Worm (Caenorhabditis elegans) whole organism, L4 larva: ENCODE measurements around the gene etc-1.

ENCODE experiments used
- F26F4.8 ChIP-seq: fragments of 200-800 bp; sonication (Bioruptor generic); conservative IDR thresholded peaks from 2 replicates; pipeline ENCODE4 v1.3.6; 2022; ENCODE audit warnings: missing genetic modification characterization, missing compliant biosample characterization
- T20F7.1 ChIP-seq: fragments of 200-800 bp; sonication (Bioruptor generic); optimal IDR thresholded peaks from 2 replicates; lab custom pipeline; 2018; ENCODE audit warnings: mild to moderate bottlenecking, missing genetic modification characterization, missing compliant biosample characterization
- Y5F2A.4 ChIP-seq: fragments of 200-800 bp; sonication (Bioruptor generic); optimal IDR thresholded peaks from 2 replicates; lab custom pipeline; 2018; ENCODE audit warnings: mild to moderate bottlenecking, missing genetic modification characterization, missing compliant biosample characterization
- ama-1 ChIP-seq: fragments of 150-350 bp; optimal IDR thresholded peaks from 2 replicates; lab custom pipeline; 2014; ENCODE audit warnings: inconsistent platforms, mixed read lengths
- attf-4 ChIP-seq: sonication (generic microtip); optimal IDR thresholded peaks from 3 replicates; lab custom pipeline; 2017; ENCODE audit warnings: missing biosample characterization, missing genetic modification characterization
- cey-2 ChIP-seq: sonication (generic microtip); optimal IDR thresholded peaks from 3 replicates; lab custom pipeline; 2017; ENCODE audit warnings: missing genetic modification characterization, mild to moderate bottlenecking, missing compliant biosample characterization, antibody characterized with exemption, borderline replicate concordance; ENCODE audit not compliant: insufficient read depth
- ctbp-1 ChIP-seq: fragments of 200-800 bp; sonication (Bioruptor generic); IDR thresholded peaks from 2 replicates; pipeline ENCODE4 v1.3.6; 2022; ENCODE audit warnings: missing genetic modification reagents, missing genetic modification characterization, missing compliant biosample characterization
- daf-19 ChIP-seq: fragments of 200-800 bp; sonication (Bioruptor generic); conservative IDR thresholded peaks from 2 replicates; pipeline ENCODE4 v1.3.6; 2022; ENCODE audit warnings: missing genetic modification characterization, missing compliant biosample characterization
- daf-8 ChIP-seq: fragments of 200-800 bp; sonication (Bioruptor generic); IDR thresholded peaks from 2 replicates; pipeline ENCODE4 v1.3.6; 2022; ENCODE audit warnings: missing genetic modification characterization, missing compliant biosample characterization
- fos-1 ChIP-seq: fragments of 150-350 bp; optimal IDR thresholded peaks from 2 replicates; lab custom pipeline; 2014; ENCODE audit warnings: missing biosample characterization, missing genetic modification characterization
- hmg-1.1 ChIP-seq: fragments of 200-800 bp; sonication (Bioruptor generic); IDR thresholded peaks from 2 replicates; pipeline ENCODE4 v1.3.6; 2022; ENCODE audit warnings: missing genetic modification reagents, missing genetic modification characterization, missing compliant biosample characterization
- lim-7 ChIP-seq: fragments of 200-800 bp; sonication (Bioruptor generic); IDR thresholded peaks from 2 replicates; pipeline ENCODE4 v1.3.6; 2022; ENCODE audit warnings: missing genetic modification characterization, missing compliant biosample characterization
- lin-13 ChIP-seq: fragments of 150-350 bp; optimal IDR thresholded peaks from 2 replicates; lab custom pipeline; 2014; ENCODE audit warnings: missing biosample characterization, missing genetic modification reagents, missing genetic modification characterization
- lin-15B ChIP-seq: fragments of 150-350 bp; sonication (generic microtip); optimal IDR thresholded peaks from 3 replicates; lab custom pipeline; 2014; ENCODE audit warnings: missing biosample characterization, missing genetic modification characterization
- madf-5 ChIP-seq, 2 experiments: fragments of 200-800 bp; sonication (Bioruptor generic); IDR thresholded peaks; 2 replicates each; pipeline ENCODE4 v1.3.6; 2022; ENCODE audit warnings: missing compliant biosample characterization in 2 of 2, missing genetic modification characterization in 2 of 2
- mdl-1 ChIP-seq, 2 experiments: fragments of 150-350 bp in 1 of 2; sonication (generic microtip) in 1 of 2; optimal IDR thresholded peaks; 2 replicates each; lab custom pipeline; 2014 to 2017; ENCODE audit warnings: missing biosample characterization in 2 of 2, missing genetic modification characterization in 2 of 2
- mep-1 ChIP-seq: fragments of 150-350 bp; sonication (generic microtip); optimal IDR thresholded peaks from 3 replicates; lab custom pipeline; 2014; ENCODE audit warnings: missing biosample characterization, missing genetic modification characterization
- mxl-2 ChIP-seq: fragments of 200-800 bp; sonication (Bioruptor generic); conservative IDR thresholded peaks from 2 replicates; pipeline ENCODE4 v1.3.6; 2022; ENCODE audit warnings: missing genetic modification reagents, missing genetic modification characterization, missing compliant biosample characterization
- mxl-3 ChIP-seq: fragments of 200-800 bp; sonication (Bioruptor generic); optimal IDR thresholded peaks from 2 replicates; lab custom pipeline; 2018; ENCODE audit warnings: mild to moderate bottlenecking, missing genetic modification characterization, missing compliant biosample characterization
- nhr-111 ChIP-seq: fragments of 200-800 bp; sonication (Bioruptor generic); optimal IDR thresholded peaks from 2 replicates; lab custom pipeline; 2018; ENCODE audit warnings: mild to moderate bottlenecking, missing genetic modification characterization, missing compliant biosample characterization
- nhr-28 ChIP-seq: fragments of 150-350 bp; optimal IDR thresholded peaks from 2 replicates; lab custom pipeline; 2014; ENCODE audit warnings: missing biosample characterization, missing genetic modification characterization
- nhr-48 ChIP-seq: sonication (generic microtip); optimal IDR thresholded peaks from 2 replicates; lab custom pipeline; 2016; ENCODE audit warnings: mild to moderate bottlenecking, missing genetic modification characterization, missing compliant biosample characterization
- nhr-6 ChIP-seq: fragments of 150-350 bp; optimal IDR thresholded peaks from 2 replicates; lab custom pipeline; 2014; ENCODE audit warnings: missing biosample characterization, missing genetic modification characterization
- nhr-76 ChIP-seq: fragments of 150-350 bp; optimal IDR thresholded peaks from 2 replicates; lab custom pipeline; 2014; ENCODE audit warnings: missing biosample characterization, missing genetic modification characterization
- pha-4 ChIP-seq, 2 experiments: fragments of 150-350 bp in 1 of 2; fragments of 200-800 bp in 1 of 2; sonication (Bioruptor generic) in 1 of 2; IDR thresholded peaks in 1 of 2; optimal IDR thresholded peaks in 1 of 2; 2 replicates each; pipeline versions ENCODE4 v1.3.6 to Lab custom; 2014 to 2022; ENCODE audit warnings: missing genetic modification characterization in 2 of 2, missing genetic modification reagents in 2 of 2, missing biosample characterization in 1 of 2, missing compliant biosample characterization in 1 of 2
- set-16 ChIP-seq: fragments of 200-800 bp; sonication (Bioruptor generic); IDR thresholded peaks from 2 replicates; pipeline ENCODE4 v1.3.6; 2022; ENCODE audit warnings: missing genetic modification reagents, missing genetic modification characterization, missing compliant biosample characterization
- tra-1 ChIP-seq: fragments of 200-800 bp; sonication (Bioruptor generic); IDR thresholded peaks from 2 replicates; pipeline ENCODE4 v1.3.6; 2022; ENCODE audit warnings: missing genetic modification reagents, missing genetic modification characterization, missing compliant biosample characterization
- unc-39 ChIP-seq: sonication (generic microtip); optimal IDR thresholded peaks from 2 replicates; lab custom pipeline; 2017; ENCODE audit warnings: missing biosample characterization, missing genetic modification characterization
- unc-62 ChIP-seq, 3 experiments: fragments of 150-350 bp in 1 of 3; sonication (generic microtip); optimal IDR thresholded peaks in 2 of 3; peaks in 1 of 3; 1 replicate in 1 of 3; 2 replicates in 2 of 3; lab custom pipeline; 2014 to 2017; ENCODE audit warnings: missing biosample characterization in 3 of 3, missing genetic modification characterization in 3 of 3, missing genetic modification reagents in 3 of 3, missing genotype in 1 of 3
- zip-11 ChIP-seq: fragments of 200-800 bp; sonication (Bioruptor generic); IDR thresholded peaks from 2 replicates; pipeline ENCODE4 v1.3.6; 2022; ENCODE audit warnings: missing genetic modification characterization, missing compliant biosample characterization
- ztf-7 ChIP-seq: fragments of 150-350 bp; optimal IDR thresholded peaks from 2 replicates; lab custom pipeline; 2014; ENCODE audit warnings: missing biosample characterization, missing genetic modification characterization

The etc-1 gene

DNA sequence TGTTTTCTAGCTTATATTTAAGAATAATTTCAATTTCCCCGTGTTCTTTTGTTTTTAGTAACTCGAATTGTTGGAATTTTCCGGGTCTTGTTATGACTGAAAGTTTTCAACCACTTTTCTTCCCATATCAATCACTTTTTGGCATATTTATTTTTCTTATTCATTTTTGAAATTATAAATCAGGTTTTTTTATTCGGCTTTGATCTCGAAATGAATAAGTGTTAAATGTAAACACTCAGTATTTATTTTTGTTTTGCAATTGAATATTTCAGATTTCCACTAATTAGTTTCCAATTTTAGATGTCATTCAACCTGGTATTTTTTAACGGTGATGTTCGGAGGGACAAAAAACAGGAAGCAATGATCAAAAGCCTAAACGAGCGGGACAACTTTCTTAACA lies at the start of gene etc-1:
Gene etc-1, plus strand, starts transcription at position 301 of the 400 bp plus-strand sequence.
- TF ChIP-seq zip-11, result no peak
- TF ChIP-seq unc-62 (GFP tag; optimal IDR thresholded peaks at IDR 0.05 in 1 of 2; lab: Kevin White, UChicago), result peak in 1 of 2 experiments; percentile 34
- TF ChIP-seq unc-62 (tag; optimal IDR thresholded peaks at IDR 0.05; lab: Kevin White, UChicago), result no peak
- TF ChIP-seq ama-1 (lab: Kevin White, UChicago), result peak; percentile 11
- TF ChIP-seq set-16 (GFP tag; lab: Robert Waterston, UW), result no peak

DNA sequence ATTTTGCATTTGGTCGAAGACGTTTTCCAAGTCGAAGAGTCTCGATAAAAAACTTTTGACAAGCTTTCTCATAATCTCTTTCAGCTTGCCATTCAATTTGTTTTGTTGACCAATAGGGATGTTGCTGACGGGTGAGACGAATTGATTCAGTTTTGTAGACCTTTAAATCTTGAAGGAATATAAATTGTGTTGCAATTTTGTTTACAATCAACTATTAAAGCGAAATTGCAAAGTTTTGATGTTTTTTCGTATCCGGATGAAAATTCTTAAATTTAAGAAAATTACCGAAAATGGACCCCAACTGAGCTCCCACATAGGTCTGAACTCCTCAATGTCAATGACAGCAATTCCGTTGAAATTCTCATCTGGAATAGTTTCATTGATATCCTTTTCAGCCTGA lies 48.5 kb upstream of the etc-1 start:
- TF ChIP-seq daf-19 (GFP tag; lab: Robert Waterston, UW) (no peak), unc-62 (GFP tag; optimal IDR thresholded peaks at IDR 0.05 in 1 of 2; lab: Kevin White, UChicago) (peak in 1 of 2 experiments; percentile 91), unc-62 (tag; optimal IDR thresholded peaks at IDR 0.05; lab: Kevin White, UChicago) (no peak)

DNA sequence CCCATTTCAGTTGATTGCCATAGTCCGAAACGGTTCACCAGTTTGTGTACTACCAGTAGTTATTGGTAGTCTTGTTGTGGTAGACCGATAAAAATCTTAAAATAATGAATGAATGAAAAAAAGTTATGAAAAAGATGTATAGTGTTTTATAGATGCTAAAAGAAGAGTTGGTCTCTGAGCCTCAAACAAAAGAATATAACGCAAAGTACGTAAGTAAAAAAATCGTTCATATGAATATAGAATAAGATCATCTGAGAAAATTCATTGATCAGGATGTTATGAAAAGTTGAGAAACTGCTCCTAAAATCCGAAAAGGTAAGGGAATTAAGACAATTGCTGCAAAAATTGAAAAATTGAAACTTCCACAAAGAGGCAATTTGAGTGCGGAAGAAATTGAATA lies 47.1 kb upstream of the etc-1 start, which contains the start of gene chhy-1:
Gene chhy-1, minus strand, starts transcription at position 101 of the 400 bp plus-strand sequence.
- TF ChIP-seq nhr-28 (tag; lab: Kevin White, UChicago) (no peak), nhr-6 (tag; lab: Kevin White, UChicago) (no peak), lin-15B (tag; lab: Kevin White, UChicago) (no peak), pha-4 (GFP tag; IDR thresholded peaks at IDR 0.05; lab: Robert Waterston, UW) (no peak), pha-4 (tag; optimal IDR thresholded peaks at IDR 0.05; lab: Kevin White, UChicago) (no peak), nhr-76 (no peak), mdl-1 (tag; optimal IDR thresholded peaks at IDR 0.05; lab: Kevin White, UChicago) (no peak), attf-4 (tag; lab: Kevin White, UChicago) (no peak), daf-8 (GFP tag; lab: Robert Waterston, UW) (no peak), hmg-1.1 (no peak), mxl-2 (GFP tag; lab: Robert Waterston, UW) (no peak)

DNA sequence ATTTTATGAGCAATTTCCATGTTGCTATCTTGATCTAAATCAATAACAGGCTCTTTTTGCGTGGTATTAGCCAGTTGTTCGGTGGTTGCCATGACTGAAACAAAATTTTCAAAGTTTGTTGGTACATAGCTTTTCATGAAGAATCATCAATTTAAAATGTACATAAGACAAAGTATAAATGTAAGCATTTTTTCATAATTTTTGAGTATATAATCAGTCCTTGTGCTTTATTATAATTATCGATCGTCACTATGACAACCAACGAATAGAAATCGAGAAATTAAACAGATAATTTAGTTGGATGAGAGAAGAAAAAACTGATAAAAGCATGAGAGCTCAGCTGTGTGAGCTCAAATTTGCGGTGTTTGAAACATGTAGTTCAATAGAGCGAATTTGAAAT lies 42.8 kb upstream of the etc-1 start, which contains the start of gene T22C8.3:
Gene T22C8.3, minus strand, starts transcription at position 101 of the 400 bp plus-strand sequence.
- TF ChIP-seq nhr-28 (tag; lab: Kevin White, UChicago) (peak; percentile 14), unc-62 (GFP tag; optimal IDR thresholded peaks at IDR 0.05 in 1 of 2; lab: Kevin White, UChicago) (no peak), unc-62 (tag; optimal IDR thresholded peaks at IDR 0.05; lab: Kevin White, UChicago) (no peak)

DNA sequence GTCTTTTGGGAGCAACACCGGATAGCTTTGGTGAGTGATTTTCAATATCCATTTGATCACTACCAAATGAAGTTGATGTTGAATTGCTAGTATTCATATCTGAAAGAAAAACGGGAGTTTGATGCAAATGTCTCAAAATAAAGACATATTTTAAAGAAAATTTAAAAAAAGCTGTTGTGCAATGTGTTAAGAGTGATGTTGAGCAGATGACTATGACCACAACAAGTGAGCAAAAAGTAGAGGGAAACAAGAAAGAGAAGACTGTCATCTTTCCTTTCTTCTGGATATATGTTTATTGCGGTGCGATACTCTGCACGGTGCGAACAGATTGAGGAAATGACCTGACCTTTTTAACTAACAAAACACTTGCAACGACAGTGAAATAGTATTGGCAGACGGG lies 41.2 kb upstream of the etc-1 start, which contains the start of gene T22C8.4:
Gene T22C8.4, minus strand, starts transcription at position 101 of the 400 bp plus-strand sequence.
- TF ChIP-seq Y5F2A.4 (GFP tag; lab: Kevin White, UChicago) (no peak), lim-7 (GFP tag; lab: Robert Waterston, UW) (no peak), ctbp-1 (GFP tag; lab: Robert Waterston, UW) (no peak), fos-1 (tag; lab: Kevin White, UChicago) (no peak), T20F7.1 (GFP tag; lab: Kevin White, UChicago) (no peak), lin-13 (GFP tag; lab: Kevin White, UChicago) (no peak), nhr-76 (no peak), madf-5 (GFP tag; IDR thresholded peaks at IDR 0.05; lab: Robert Waterston, UW) (no peak), nhr-111 (GFP tag; lab: Kevin White, UChicago) (no peak), mdl-1 (tag; optimal IDR thresholded peaks at IDR 0.05; lab: Kevin White, UChicago) (no peak), cey-2 (no peak), unc-39 (tag; lab: Kevin White, UChicago) (no peak), mep-1 (tag; lab: Kevin White, UChicago) (no peak), ztf-7 (tag; lab: Kevin White, UChicago) (no peak), nhr-48 (tag; lab: Kevin White, UChicago) (no peak), mxl-3 (GFP tag; lab: Kevin White, UChicago) (no peak), F26F4.8 (GFP tag; lab: Robert Waterston, UW) (no peak), tra-1 (no peak), mxl-2 (GFP tag; lab: Robert Waterston, UW) (no peak)
